Worm (Caenorhabditis elegans) whole organism, late embryonic: ENCODE data around the gene ets-5.

Source experiments
- ceh-9 ChIP-seq: sonication (generic microtip); optimal IDR thresholded peaks from 2 replicates; lab custom pipeline; 2016; ENCODE audit warnings: mild to moderate bottlenecking, missing genetic modification characterization, inconsistent platforms, missing compliant biosample characterization
- rnt-1 ChIP-seq: sonication (generic microtip); optimal IDR thresholded peaks from 2 replicates; lab custom pipeline; 2016; ENCODE audit warnings: missing genetic modification characterization, missing compliant biosample characterization

DNA sequence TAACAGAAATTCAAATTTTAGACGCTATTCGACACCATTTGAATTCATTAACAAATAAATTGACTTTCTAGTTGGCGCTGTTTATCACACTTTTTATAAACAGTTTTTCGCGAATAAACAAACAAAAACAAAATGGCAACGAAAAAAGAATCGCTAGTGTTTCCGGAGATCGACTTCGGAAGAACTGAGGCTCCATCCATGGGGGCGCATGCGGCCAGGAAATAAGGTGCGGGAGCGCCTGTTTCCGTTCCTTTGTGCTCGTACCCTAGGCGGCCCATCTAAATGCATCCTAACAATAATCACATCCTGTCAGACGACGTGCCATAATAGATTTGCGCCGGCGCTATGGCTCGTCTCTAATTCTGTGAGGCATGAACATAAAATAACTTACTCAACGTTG is 246 bp downstream of the ets-5 start:
- no peak for TF ChIP-seq ceh-9 (tag; lab: Kevin White, UChicago)
- TF ChIP-seq rnt-1 (tag; lab: Kevin White, UChicago): no peak
